Worm (Caenorhabditis elegans): Measurements from ENCODE around the gene srbc-17.

srbc-17 gene

DNA sequence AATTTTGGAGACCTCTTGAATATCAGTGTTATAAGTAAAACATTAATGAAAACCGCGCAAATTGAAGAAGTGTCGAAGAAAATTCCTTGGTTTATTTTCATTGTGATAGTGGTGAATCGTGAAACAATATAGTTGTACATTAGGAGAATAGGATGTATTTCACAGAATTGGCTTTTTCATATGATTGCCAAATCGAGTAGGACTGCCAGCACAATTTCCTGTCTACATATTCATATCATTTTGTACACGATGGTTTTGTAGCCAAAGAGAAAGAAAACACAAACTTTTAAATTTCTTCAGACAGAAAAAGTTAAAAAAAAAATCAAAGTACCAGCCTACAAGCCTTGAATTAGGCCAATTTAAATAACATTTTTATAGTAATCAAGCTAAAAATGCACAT is 13.8 kb upstream of the srbc-17 start, which contains the start of gene str-255:
Gene str-255 (minus strand): TSS at position 101 of the 400 bp plus-strand sequence.
- TF ChIP-seq unc-62 (GFP tag; optimal IDR thresholded peaks at IDR 0.05), result no peak

ce11 chrV:2166679-2167078 is 10.8 kb upstream of the srbc-17 start, which contains the start of gene srbc-19:
Gene srbc-19 (minus strand): TSS chrV:2166779.
- TF ChIP-seq unc-62 (GFP tag; optimal IDR thresholded peaks at IDR 0.05), result no peak

- no peak for TF ChIP-seq unc-62 (GFP tag; optimal IDR thresholded peaks at IDR 0.05)
Measured at ce11 chrV:2174465-2174864, 3.0 kb upstream of the srbc-17 start.

DNA sequence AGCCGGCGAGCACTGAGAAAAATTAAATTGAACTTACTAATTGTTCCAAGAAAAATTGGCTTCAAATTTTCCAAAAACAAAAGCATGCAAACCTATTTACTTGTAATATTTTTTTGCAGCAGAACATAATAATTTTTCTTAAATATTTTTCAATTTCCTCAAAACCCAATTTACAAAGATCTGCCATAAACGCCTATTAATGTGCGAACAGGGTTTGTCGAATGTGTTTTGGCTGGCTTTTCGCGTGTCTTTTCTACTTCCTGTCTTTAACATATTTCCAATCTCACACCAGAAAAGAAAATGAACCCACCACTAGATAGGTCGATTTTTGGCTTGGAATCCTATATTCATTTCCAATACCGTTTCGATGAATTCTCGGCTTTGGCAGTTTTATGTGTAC is 2.3 kb upstream of the srbc-17 start, which contains the start of gene C45H4.18:
Gene C45H4.18 (plus strand): TSS at position 301 of the 400 bp plus-strand sequence.
- TF ChIP-seq unc-62 (GFP tag; optimal IDR thresholded peaks at IDR 0.05), result no peak

DNA sequence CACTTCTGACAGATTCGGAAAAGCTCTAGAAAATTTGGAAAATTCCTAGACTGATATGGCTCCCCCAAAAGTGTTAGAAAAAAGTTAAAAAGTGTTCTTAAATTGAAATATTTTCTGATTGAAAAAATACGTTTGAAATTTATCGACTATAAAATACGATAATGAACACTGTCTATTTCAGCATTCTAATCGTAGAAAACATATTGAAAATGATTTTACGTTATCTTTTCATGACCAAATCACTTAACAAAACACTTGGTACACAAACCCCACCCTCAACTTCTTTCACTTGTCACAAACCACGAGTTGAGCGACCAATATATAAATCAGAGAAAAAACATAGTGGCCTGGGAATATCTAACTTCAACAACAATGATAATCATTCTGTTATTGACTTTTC is 1.7 kb downstream of the srbc-17 start, which contains the start of gene cyp-33C1:
Gene cyp-33C1 (plus strand): TSS at position 301 of the 400 bp plus-strand sequence.
- no peak for TF ChIP-seq unc-62 (GFP tag; optimal IDR thresholded peaks at IDR 0.05)

DNA sequence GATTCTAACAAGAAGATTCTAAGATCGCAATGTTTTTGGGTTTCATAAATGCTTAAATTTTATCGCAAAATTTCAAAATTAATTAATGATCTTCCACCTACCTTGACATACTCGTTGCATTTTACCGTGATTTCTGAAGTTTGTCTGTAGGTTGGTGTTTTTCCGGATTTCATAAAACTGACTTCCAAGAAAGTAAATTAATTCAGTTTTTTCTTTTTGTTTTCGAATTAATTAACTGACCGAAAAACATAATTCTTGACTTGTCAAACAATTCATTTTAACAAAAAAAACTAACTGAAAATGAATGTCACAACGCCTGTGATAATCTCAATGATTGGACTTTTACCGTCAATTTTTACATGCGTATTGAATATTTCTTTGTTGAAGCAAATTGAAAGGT is 4.2 kb downstream of the srbc-17 start, which contains the start of gene srbc-16:
Gene srbc-16 (plus strand): TSS at position 301 of the 400 bp plus-strand sequence.
- TF ChIP-seq unc-62 (GFP tag; optimal IDR thresholded peaks at IDR 0.05), result no peak

DNA sequence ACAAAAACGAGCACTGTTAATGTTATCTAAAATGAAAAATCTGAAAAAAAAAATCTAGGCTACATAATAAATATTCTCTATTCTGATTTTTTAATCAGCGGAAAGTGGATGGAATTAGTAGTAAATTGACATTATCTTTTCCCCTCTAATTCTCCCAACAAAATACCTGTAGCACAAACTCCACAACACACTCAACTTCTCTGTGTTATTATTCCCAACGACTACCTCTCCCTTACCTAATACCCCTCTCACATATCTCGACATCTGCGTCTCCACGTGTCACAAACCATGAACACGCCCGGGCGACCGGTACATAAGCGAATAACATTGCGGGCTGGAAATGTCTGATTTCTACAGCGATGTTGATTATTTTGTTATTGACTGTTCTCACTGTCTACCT is 5.6 kb downstream of the srbc-17 start, which contains the start of gene cyp-33C2:
Gene cyp-33C2 (plus strand): TSS at position 327 of the 400 bp plus-strand sequence.
- no peak for TF ChIP-seq unc-62 (GFP tag; optimal IDR thresholded peaks at IDR 0.05)

DNA sequence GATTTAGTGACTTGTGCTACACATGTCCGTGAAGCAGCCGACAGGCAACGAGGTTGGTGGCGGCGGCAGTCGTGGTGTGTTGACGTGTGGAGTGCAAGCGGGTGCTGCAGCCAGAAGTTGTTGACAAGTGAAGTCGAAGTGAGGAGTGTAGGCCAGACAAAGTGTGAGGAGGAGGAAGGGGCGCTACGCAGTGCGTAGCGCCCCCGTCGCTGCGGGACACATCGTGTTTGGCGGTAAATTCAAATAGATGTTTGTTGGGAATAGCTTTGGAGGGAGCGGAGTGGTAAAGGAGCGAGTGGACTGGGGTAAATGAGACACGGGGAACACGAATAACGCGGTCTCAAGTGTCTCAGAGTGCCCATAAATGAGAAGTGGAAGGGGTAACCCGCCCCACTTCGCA is 8.0 kb downstream of the srbc-17 start:
- TF ChIP-seq unc-62 (GFP tag; optimal IDR thresholded peaks at IDR 0.05), result no peak

ce11 chrV:2187864-2188345 is 10.4 kb downstream of the srbc-17 start, which contains the start of gene Y5H2B.3:
Gene Y5H2B.3 (plus strand): TSS chrV:2188295.
- TF ChIP-seq unc-62 (GFP tag; optimal IDR thresholded peaks at IDR 0.05), result no peak

ce11 chrV:2190383-2190782 is 12.9 kb downstream of the srbc-17 start:
- TF ChIP-seq unc-62 (GFP tag; optimal IDR thresholded peaks at IDR 0.05), result no peak

DNA sequence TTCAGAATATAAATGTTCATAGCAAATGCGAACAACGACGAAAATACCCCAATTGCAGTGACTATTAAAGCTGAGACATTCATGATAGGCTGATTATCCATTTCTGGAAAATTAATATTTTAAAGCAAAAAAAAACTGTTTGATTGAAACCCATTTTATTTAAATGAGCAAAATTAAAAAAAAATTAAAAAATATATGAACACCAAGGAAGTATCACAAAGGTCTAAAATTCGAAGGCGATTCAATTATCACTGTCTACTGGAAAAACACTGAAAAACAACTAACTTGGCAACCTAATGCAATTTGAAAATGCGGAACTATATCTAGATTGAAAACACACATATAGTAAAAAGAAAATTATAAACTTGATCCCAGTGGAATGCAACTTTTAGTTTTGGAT is 13.6 kb downstream of the srbc-17 start, which contains the start of gene srbc-42:
Gene srbc-42 (minus strand): TSS at position 101 of the 400 bp plus-strand sequence.
- TF ChIP-seq unc-62 (GFP tag; optimal IDR thresholded peaks at IDR 0.05), result no peak

ce11 chrV:2192117-2192516 is 14.6 kb downstream of the srbc-17 start, which contains the start of gene nhr-13:
Gene nhr-13 (plus strand): TSS chrV:2192485.
- TF ChIP-seq unc-62 (GFP tag; optimal IDR thresholded peaks at IDR 0.05), result no peak

DNA sequence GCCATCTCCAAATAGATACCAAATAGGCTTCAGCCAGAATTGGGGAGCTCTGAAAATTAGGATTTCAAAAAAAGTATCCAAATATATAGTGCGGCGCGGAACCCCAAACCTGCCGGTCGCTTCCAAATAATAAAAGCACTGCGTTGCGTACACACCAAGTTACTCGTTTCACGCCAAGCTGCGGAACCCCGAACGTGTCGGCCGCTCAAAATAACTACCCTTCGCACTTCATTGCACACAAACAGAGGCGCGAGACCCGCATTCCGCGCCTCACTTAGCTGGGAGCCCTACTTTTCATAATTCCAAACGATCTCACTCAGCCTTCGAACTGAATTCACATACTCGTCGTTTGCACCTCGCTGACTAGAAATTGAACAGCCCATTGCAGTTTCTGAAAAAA is 22.1 kb downstream of the srbc-17 start:
- TF ChIP-seq unc-62 (GFP tag; optimal IDR thresholded peaks at IDR 0.05), result no peak

- TF ChIP-seq unc-62 (GFP tag; optimal IDR thresholded peaks at IDR 0.05), result no peak
Measured at ce11 chrV:2200402-2200801, 22.9 kb downstream of the srbc-17 start.

ce11 chrV:2201240-2201639 is 23.7 kb downstream of the srbc-17 start, which contains the start of gene cyp-32B1:
Gene cyp-32B1 (minus strand): TSS chrV:2201415.
- TF ChIP-seq unc-62 (GFP tag; optimal IDR thresholded peaks at IDR 0.05), result no peak

DNA sequence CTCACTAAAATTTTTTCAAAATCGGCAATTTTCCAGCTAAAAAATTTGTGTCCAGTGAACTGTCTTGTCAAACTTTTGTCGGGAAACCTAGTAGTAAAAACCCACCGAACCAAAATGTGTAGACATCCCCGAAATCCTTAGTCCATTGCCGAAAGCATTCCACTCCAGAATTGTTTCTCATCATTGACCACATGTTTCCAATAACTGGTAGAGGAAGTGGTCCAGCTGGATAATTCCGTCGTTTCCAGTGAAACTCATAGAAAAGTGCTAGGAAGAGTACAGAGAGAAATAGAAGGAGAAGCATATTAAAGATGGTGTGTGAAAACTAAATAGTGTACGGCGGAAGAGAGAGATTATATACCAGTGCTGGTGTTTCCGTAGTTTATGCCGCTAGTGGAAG is 26.6 kb downstream of the srbc-17 start, which contains the start of gene cyp-33C12:
Gene cyp-33C12 (minus strand): TSS at position 321 of the 400 bp plus-strand sequence.
- TF ChIP-seq unc-62 (GFP tag; optimal IDR thresholded peaks at IDR 0.05), result no peak

ce11 chrV:2206181-2206580 is 28.7 kb downstream of the srbc-17 start, which contains the start of gene srt-40:
Gene srt-40 (minus strand): TSS chrV:2206281.
- TF ChIP-seq unc-62 (GFP tag; optimal IDR thresholded peaks at IDR 0.05), result no peak

Measured in whole organism, dauer.